Fruit fly (Drosophila melanogaster) whole organism, embryonic: ENCODE results near the gene CG32801.

Source experiments
- Atf6 ChIP-seq: fragments of 200-800 bp; sonication (Bioruptor generic); IDR thresholded peaks from 2 replicates; pipeline ENCODE4 v1.3.6; 2022; ENCODE audit warnings: missing biosample characterization, missing genetic modification characterization
- CG10366 ChIP-seq: fragments of 200-800 bp; sonication (Bioruptor generic); IDR thresholded peaks from 2 replicates; pipeline ENCODE4 v1.3.6; 2022; ENCODE audit warnings: missing biosample characterization, missing genetic modification characterization
- CG11398 ChIP-seq: fragments of 200-800 bp; sonication (Bioruptor generic); optimal IDR thresholded peaks from 2 replicates; lab custom pipeline; 2016; ENCODE audit warnings: missing biosample characterization, missing genetic modification characterization
- CG11695 ChIP-seq: fragments of 200-800 bp; sonication (Bioruptor generic); IDR thresholded peaks from 3 replicates; pipeline ENCODE4 v1.3.6; 2022; ENCODE audit warnings: missing biosample characterization, missing genetic modification characterization
- CG11696 ChIP-seq: fragments of 200-800 bp; sonication (Bioruptor generic); IDR thresholded peaks from 2 replicates; pipeline ENCODE4 v1.3.6; 2022; ENCODE audit warnings: missing biosample characterization, missing genetic modification characterization
- CG12104 ChIP-seq: fragments of 200-800 bp; sonication (Bioruptor generic); optimal IDR thresholded peaks from 3 replicates; lab custom pipeline; 2016; ENCODE audit warnings: missing biosample characterization, missing genetic modification characterization
- CG1233 ChIP-seq: fragments of 200-800 bp; sonication (Bioruptor generic); optimal IDR thresholded peaks from 4 replicates; lab custom pipeline; 2018; ENCODE audit warnings: missing biosample characterization, mild to moderate bottlenecking, missing genetic modification characterization
- CG15514 ChIP-seq: fragments of 200-800 bp; sonication (Bioruptor generic); optimal IDR thresholded peaks from 3 replicates; lab custom pipeline; 2017; ENCODE audit warnings: missing biosample characterization, missing genetic modification characterization, mild to moderate bottlenecking, moderate library complexity, missing genetic modification reagents
- CG16813 ChIP-seq: fragments of 200-800 bp; sonication (Bioruptor generic); IDR thresholded peaks from 3 replicates; pipeline ENCODE4 v1.3.6; 2022; ENCODE audit warnings: missing biosample characterization, missing genetic modification characterization; ENCODE audit not compliant: partially characterized antibody
- CG16863 ChIP-seq: fragments of 200-800 bp; sonication (Bioruptor generic); optimal IDR thresholded peaks from 3 replicates; lab custom pipeline; 2016; ENCODE audit warnings: missing biosample characterization, missing genetic modification characterization
- CG17359 ChIP-seq: fragments of 200-800 bp; sonication (Bioruptor generic); optimal IDR thresholded peaks from 3 replicates; lab custom pipeline; 2018; ENCODE audit warnings: missing biosample characterization, mild to moderate bottlenecking, missing genetic modification characterization, moderate library complexity
- CG2129 ChIP-seq: fragments of 200-800 bp; sonication (Bioruptor generic); IDR thresholded peaks from 2 replicates; pipeline ENCODE4 v1.3.6; 2022; ENCODE audit warnings: missing biosample characterization, missing genetic modification characterization; ENCODE audit not compliant: partially characterized antibody
- CG2875 ChIP-seq: fragments of 200-800 bp; sonication (Bioruptor generic); optimal IDR thresholded peaks from 2 replicates; lab custom pipeline; 2017; ENCODE audit warnings: missing biosample characterization, mild to moderate bottlenecking, missing genetic modification characterization, missing genetic modification reagents
- CG31365 ChIP-seq: fragments of 200-800 bp; sonication (Bioruptor generic); optimal IDR thresholded peaks from 2 replicates; lab custom pipeline; 2018; ENCODE audit warnings: missing biosample characterization, mild to moderate bottlenecking, missing genetic modification characterization
- CG3281 ChIP-seq: fragments of 200-800 bp; sonication (Bioruptor generic); optimal IDR thresholded peaks from 3 replicates; lab custom pipeline; 2017; ENCODE audit warnings: missing biosample characterization, mild to moderate bottlenecking, missing genetic modification characterization
- CG3726 ChIP-seq: fragments of 200-800 bp; sonication (Bioruptor generic); IDR thresholded peaks from 3 replicates; pipeline ENCODE4, ENCODE4 v1.3.6; 2022; ENCODE audit warnings: missing biosample characterization, missing genetic modification characterization
- CG43689 ChIP-seq: fragments of 200-800 bp; sonication (Bioruptor generic); IDR thresholded peaks from 2 replicates; pipeline ENCODE4 v1.3.6; 2022; ENCODE audit warnings: missing biosample characterization, missing genetic modification characterization
- CG4424 ChIP-seq: fragments of 200-800 bp; sonication (Bioruptor generic); optimal IDR thresholded peaks from 3 replicates; lab custom pipeline; 2016; ENCODE audit warnings: missing biosample characterization, missing genetic modification characterization
- CG5953 ChIP-seq: fragments of 200-800 bp; sonication (Bioruptor generic); IDR thresholded peaks from 2 replicates; pipeline ENCODE4 v1.3.6; 2022; ENCODE audit warnings: missing biosample characterization, missing genetic modification characterization
- CG6272 ChIP-seq: fragments of 200-800 bp; sonication (Bioruptor generic); IDR thresholded peaks from 2 replicates; pipeline ENCODE4 v1.3.6; 2022; ENCODE audit warnings: missing biosample characterization, missing genetic modification characterization
- CG7786 ChIP-seq: fragments of 200-800 bp; sonication (Bioruptor generic); optimal IDR thresholded peaks from 2 replicates; lab custom pipeline; 2016; ENCODE audit warnings: missing biosample characterization, missing genetic modification characterization
- CG9876 ChIP-seq: fragments of 200-800 bp; sonication (Bioruptor generic); optimal IDR thresholded peaks from 2 replicates; lab custom pipeline; 2016; ENCODE audit warnings: missing biosample characterization, missing genetic modification characterization
- Camta ChIP-seq: fragments of 200-800 bp; sonication (Bioruptor generic); optimal IDR thresholded peaks from 2 replicates; lab custom pipeline; 2016; ENCODE audit warnings: missing biosample characterization, missing genetic modification characterization
- Dad ChIP-seq: fragments of 200-800 bp; sonication (Bioruptor generic); optimal IDR thresholded peaks from 3 replicates; lab custom pipeline; 2016; ENCODE audit warnings: missing biosample characterization, missing genetic modification characterization
- Dbx ChIP-seq: fragments of 200-800 bp; sonication (Bioruptor generic); IDR thresholded peaks from 3 replicates; pipeline ENCODE4 v1.3.6; 2022; ENCODE audit warnings: missing biosample characterization, missing genetic modification characterization
- Dp ChIP-seq: fragments of 200-800 bp; sonication (Bioruptor generic); optimal IDR thresholded peaks from 2 replicates; lab custom pipeline; 2018; ENCODE audit warnings: missing biosample characterization, mild to moderate bottlenecking, missing genetic modification characterization, moderate library complexity
- Ets97D ChIP-seq: fragments of 200-800 bp; sonication (Bioruptor generic); optimal IDR thresholded peaks from 3 replicates; lab custom pipeline; 2016; ENCODE audit warnings: missing biosample characterization, missing genetic modification characterization
- HmgD ChIP-seq: fragments of 200-800 bp; sonication (Bioruptor generic); optimal IDR thresholded peaks from 3 replicates; lab custom pipeline; 2016; ENCODE audit warnings: missing biosample characterization, missing genetic modification characterization
- Hmr ChIP-seq: fragments of 200-800 bp; sonication (Bioruptor generic); optimal IDR thresholded peaks from 3 replicates; lab custom pipeline; 2017; ENCODE audit warnings: mild to moderate bottlenecking, missing biosample characterization, missing genetic modification reagents, missing genetic modification characterization
- Mes4 ChIP-seq: fragments of 200-800 bp; sonication (Bioruptor generic); optimal IDR thresholded peaks from 2 replicates; lab custom pipeline; 2016; ENCODE audit warnings: missing biosample characterization, missing genetic modification characterization
- Myb ChIP-seq: fragments of 200-800 bp; sonication (Bioruptor generic); optimal IDR thresholded peaks from 2 replicates; lab custom pipeline; 2016; ENCODE audit warnings: missing biosample characterization, missing genetic modification characterization
- NfI ChIP-seq: fragments of 200-800 bp; sonication (Bioruptor generic); optimal IDR thresholded peaks from 3 replicates; lab custom pipeline; 2018; ENCODE audit warnings: missing biosample characterization, mild to moderate bottlenecking, missing genetic modification characterization, moderate library complexity
- Oaz ChIP-seq: fragments of 200-800 bp; sonication (Bioruptor generic); IDR thresholded peaks from 2 replicates; pipeline ENCODE4 v1.3.6; 2022; ENCODE audit warnings: missing biosample characterization, missing genetic modification characterization
- Six4 ChIP-seq: fragments of 200-800 bp; sonication (Bioruptor generic); optimal IDR thresholded peaks from 2 replicates; lab custom pipeline; 2016; ENCODE audit warnings: missing biosample characterization, missing genetic modification characterization
- Tbp ChIP-seq: fragments of >200 bp; optimal IDR thresholded peaks from 2 replicates; lab custom pipeline; 2018; ENCODE audit warnings: missing biosample characterization, missing genetic modification characterization
- bigmax ChIP-seq: fragments of 200-800 bp; sonication (Bioruptor generic); optimal IDR thresholded peaks from 2 replicates; lab custom pipeline; 2018; ENCODE audit warnings: missing biosample characterization, mild to moderate bottlenecking, missing genetic modification characterization
- cg ChIP-seq: fragments of 200-800 bp; sonication (Bioruptor generic); optimal IDR thresholded peaks from 3 replicates; lab custom pipeline; 2019; ENCODE audit warnings: missing biosample characterization, mild to moderate bottlenecking, missing genetic modification characterization, moderate library complexity
- dm ChIP-seq: fragments of 200-800 bp; sonication (Bioruptor generic); optimal IDR thresholded peaks from 3 replicates; lab custom pipeline; 2016; ENCODE audit warnings: missing biosample characterization, missing genetic modification characterization
- ems ChIP-seq: fragments of 200-800 bp; sonication (Bioruptor generic); optimal IDR thresholded peaks from 3 replicates; lab custom pipeline; 2016; ENCODE audit warnings: missing biosample characterization, missing genetic modification characterization
- ftz-f1 ChIP-seq: fragments of 200-800 bp; sonication (Bioruptor generic); optimal IDR thresholded peaks from 2 replicates; lab custom pipeline; 2016; ENCODE audit warnings: missing biosample characterization, missing genetic modification characterization
- gsb ChIP-seq: fragments of 200-800 bp; sonication (Bioruptor generic); IDR thresholded peaks from 2 replicates; pipeline ENCODE4 v1.3.6; 2022; ENCODE audit warnings: missing biosample characterization, missing genetic modification characterization
- ind ChIP-seq: fragments of 200-800 bp; sonication (Bioruptor generic); optimal IDR thresholded peaks from 3 replicates; lab custom pipeline; 2016; ENCODE audit warnings: missing biosample characterization, missing genetic modification characterization
- knrl ChIP-seq: fragments of 200-800 bp; sonication (Bioruptor generic); IDR thresholded peaks from 3 replicates; pipeline ENCODE4 v1.3.6; 2022; ENCODE audit warnings: missing biosample characterization, missing genetic modification characterization; ENCODE audit not compliant: partially characterized antibody
- lilli ChIP-seq: fragments of 200-800 bp; sonication (Bioruptor generic); optimal IDR thresholded peaks from 3 replicates; lab custom pipeline; 2016; ENCODE audit warnings: missing biosample characterization, missing genetic modification characterization
- luna ChIP-seq: fragments of 200-800 bp; sonication (Bioruptor generic); optimal IDR thresholded peaks from 2 replicates; lab custom pipeline; 2016; ENCODE audit warnings: missing biosample characterization, missing genetic modification characterization
- otp ChIP-seq: fragments of 200-800 bp; sonication (Bioruptor generic); IDR thresholded peaks from 3 replicates; pipeline ENCODE4, ENCODE4 v1.3.6; 2022; ENCODE audit warnings: missing biosample characterization, missing genetic modification characterization
- seq ChIP-seq: fragments of 200-800 bp; sonication (Bioruptor generic); IDR thresholded peaks from 2 replicates; pipeline ENCODE4 v1.3.6; 2022; ENCODE audit warnings: missing biosample characterization, missing genetic modification characterization
- sr ChIP-seq: fragments of 200-800 bp; sonication (Bioruptor generic); IDR thresholded peaks from 3 replicates; pipeline ENCODE4 v1.3.6; 2022; ENCODE audit warnings: missing biosample characterization, missing genetic modification characterization
- tgo ChIP-seq: fragments of 200-800 bp; sonication (Bioruptor generic); IDR thresholded peaks from 3 replicates; pipeline ENCODE4 v1.3.6; 2022; ENCODE audit warnings: missing biosample characterization, missing genetic modification characterization
- tin ChIP-seq: fragments of 200-800 bp; sonication (Bioruptor generic); optimal IDR thresholded peaks from 3 replicates; lab custom pipeline; 2016; ENCODE audit warnings: missing biosample characterization, missing genetic modification characterization
- wdn ChIP-seq: fragments of 200-800 bp; sonication (Bioruptor generic); IDR thresholded peaks from 2 replicates; pipeline ENCODE4 v1.3.6; 2022; ENCODE audit warnings: missing biosample characterization, missing genetic modification characterization

Gene CG32801

dm6 chrX:1879606-1880110, 23.3 kb downstream of the CG32801 start, which contains the start of gene CG14818 (continued):
- 0 out of 3 replicates have a peak, but pooled peaks have one; percentile 40 for TF ChIP-seq CG11695 (GFP tag; lab: Robert Waterston, UW)
- peak; percentile 50 for TF ChIP-seq CG6272 (GFP tag; lab: Robert Waterston, UW)
- TF ChIP-seq NfI (GFP tag; lab: Kevin White, UChicago) = peak; percentile 53
- peak; percentile 70 for TF ChIP-seq Hmr (GFP tag; lab: Kevin White, UChicago)
- TF ChIP-seq CG11398 (GFP tag; lab: Kevin White, UChicago) = peak; percentile 36
- TF ChIP-seq CG17359 (tag; lab: Kevin White, UChicago) = peak; percentile 95
- 0 out of 2 replicates have a peak, but pooled peaks have one; percentile 31 for TF ChIP-seq CG5953
- 0 out of 2 replicates have a peak, but pooled peaks have one; percentile 19 for TF ChIP-seq Oaz (GFP tag; lab: Robert Waterston, UW)
- TF ChIP-seq HmgD (GFP tag; lab: Kevin White, UChicago) = no peak
- peak; percentile 51 for TF ChIP-seq Ets97D
- TF ChIP-seq dm (GFP tag; lab: Kevin White, UChicago) = peak; percentile 25
- peak; percentile 88 for TF ChIP-seq CG16813
- TF ChIP-seq CG43689 (GFP tag; lab: Robert Waterston, UW) = 0 out of 2 replicates have a peak, but pooled peaks have one; percentile 22
- TF ChIP-seq gsb (GFP tag; lab: Robert Waterston, UW) = peak; percentile 44; the same call in 1 of the 2 replicates
- peak; percentile 4 for TF ChIP-seq Mes4
- peak; percentile 46 for TF ChIP-seq CG10366
- TF ChIP-seq seq (GFP tag; lab: Robert Waterston, UW) = no peak
- peak; percentile 55 for TF ChIP-seq CG15514
- TF ChIP-seq wdn (GFP tag; lab: Robert Waterston, UW) = no peak
- peak; percentile 50 for TF ChIP-seq CG4424 (GFP tag; lab: Kevin White, UChicago)
- TF ChIP-seq ftz-f1 (GFP tag; lab: Kevin White, UChicago) = no peak
- peak; percentile 64 for TF ChIP-seq Camta (GFP tag; lab: Kevin White, UChicago)
- peak; percentile 38 for TF ChIP-seq ems
- no peak for TF ChIP-seq bigmax (GFP tag; lab: Kevin White, UChicago)
- TF ChIP-seq Atf6 (GFP tag; lab: Robert Waterston, UW) = peak; percentile 59; the same call in 1 of the 2 replicates
- TF ChIP-seq Six4 = peak; percentile 15
- TF ChIP-seq CG3281 (GFP tag; lab: Kevin White, UChicago) = peak; percentile 55
- no peak for TF ChIP-seq Dad
- peak; percentile 56; the same call in 1 of the 3 replicates for TF ChIP-seq otp (GFP tag; lab: Robert Waterston, UW)
- no peak for TF ChIP-seq cg (GFP tag; lab: Kevin White, UChicago)
- no peak for TF ChIP-seq CG12104 (GFP tag; lab: Kevin White, UChicago)
- TF ChIP-seq luna (GFP tag; lab: Kevin White, UChicago) = peak; percentile 25
- peak; percentile 87 for TF ChIP-seq CG2129 (GFP tag; lab: Robert Waterston, UW)
- no peak for TF ChIP-seq Tbp (GFP tag; lab: Kevin White, UChicago)
- TF ChIP-seq CG16863 (GFP tag; lab: Kevin White, UChicago) = peak; percentile 56
- TF ChIP-seq CG3726 (GFP tag; lab: Robert Waterston, UW) = no peak
- peak; percentile 72 for TF ChIP-seq lilli (GFP tag; lab: Kevin White, UChicago)
- TF ChIP-seq CG1233 (GFP tag; lab: Kevin White, UChicago) = peak; percentile 38
- TF ChIP-seq CG31365 (tag; lab: Kevin White, UChicago) = no peak
- TF ChIP-seq tin = peak; percentile 49
- no peak for TF ChIP-seq sr (GFP tag; lab: Robert Waterston, UW)
- TF ChIP-seq tgo (GFP tag; lab: Robert Waterston, UW) = peak; percentile 58; the same call in 2 of the 3 replicates
- TF ChIP-seq Myb (GFP tag; lab: Kevin White, UChicago) = peak; percentile 47
- peak; percentile 51 for TF ChIP-seq CG9876 (GFP tag; lab: Kevin White, UChicago)
- no peak for TF ChIP-seq Dp
- TF ChIP-seq ind (GFP tag; lab: Kevin White, UChicago) = peak; percentile 62
- TF ChIP-seq CG2875 (GFP tag; lab: Kevin White, UChicago) = no peak
- peak; percentile 89 for TF ChIP-seq knrl (GFP tag; lab: Robert Waterston, UW)
- TF ChIP-seq CG7786 = peak; percentile 74
- no peak for TF ChIP-seq CG11696 (GFP tag; lab: Robert Waterston, UW)
- peak; percentile 72 for TF ChIP-seq Dbx (GFP tag; lab: Robert Waterston, UW)
